Worm (Caenorhabditis elegans): Measurements from ENCODE around the gene lsm-8.

The lsm-8 gene

DNA sequence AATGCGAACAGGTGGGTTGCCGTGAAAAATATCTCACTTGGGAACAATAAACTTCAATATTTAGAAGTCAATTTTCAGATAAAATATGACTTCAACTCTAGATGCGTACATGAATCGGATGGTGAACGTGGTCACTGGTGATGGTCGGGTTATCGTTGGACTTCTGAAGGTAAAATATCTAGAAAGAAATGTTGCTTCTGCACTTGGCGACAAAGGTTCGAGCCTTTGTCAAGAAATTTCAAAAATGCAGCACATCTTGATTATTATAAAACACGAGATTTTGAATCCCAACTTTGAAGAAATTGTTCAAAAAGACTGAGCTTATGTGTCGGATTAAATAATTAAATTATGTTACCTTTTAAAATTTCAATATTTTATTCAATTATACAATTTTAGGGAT lies at the start of gene lsm-8:
lsm-8 (plus strand) TSS at position 79 of the 400 bp plus-strand sequence.
- TF ChIP-seq npax-4 (tag; optimal IDR thresholded peaks at IDR 0.05): no peak

DNA sequence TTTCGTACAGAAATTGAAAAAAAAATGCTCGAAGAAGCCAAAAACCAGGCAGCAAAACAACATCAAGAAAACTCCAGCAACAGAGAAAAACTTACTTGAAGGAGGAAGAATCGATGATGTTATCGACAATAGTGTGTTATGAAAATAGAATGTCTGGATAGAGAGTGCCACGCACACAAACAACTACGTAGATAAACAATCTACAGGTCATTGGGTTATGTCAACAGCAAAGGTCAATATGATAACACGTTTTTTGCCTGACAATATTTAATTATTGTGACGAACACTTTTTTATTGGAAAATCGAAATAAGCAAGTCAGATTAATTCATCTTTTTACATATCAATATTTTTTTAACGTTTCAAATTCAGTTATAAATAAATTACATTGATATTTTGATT lies 46.9 kb upstream of the lsm-8 start, which contains the start of gene sams-5:
sams-5 (minus strand) TSS at position 131 of the 400 bp plus-strand sequence.
- TF ChIP-seq npax-4 (tag; optimal IDR thresholded peaks at IDR 0.05): no peak
- no peak for TF ChIP-seq ceh-45 (GFP tag; IDR thresholded peaks at IDR 0.05)
- peak; percentile 58 for TF ChIP-seq elt-2 (tag; optimal IDR thresholded peaks at IDR 0.05)

- TF ChIP-seq fkh-6 (tag; optimal IDR thresholded peaks at IDR 0.05) (no peak), ceh-22 (tag; optimal IDR thresholded peaks at IDR 0.05) (no peak), pha-4 (tag; optimal IDR thresholded peaks at IDR 0.05) (no peak), hlh-8 (tag; optimal IDR thresholded peaks at IDR 0.05) (no peak), sdc-2 (tag; optimal IDR thresholded peaks at IDR 0.05) (no peak), ceh-6 (GFP tag; optimal IDR thresholded peaks at IDR 0.05) (no peak), F13H6.1 (tag; optimal IDR thresholded peaks at IDR 0.05) (no peak), pat-9 (tag; optimal IDR thresholded peaks at IDR 0.05) (no peak), elt-4 (tag; optimal IDR thresholded peaks at IDR 0.05) (no peak), fkh-10 (GFP tag; optimal IDR thresholded peaks at IDR 0.05) (no peak), ceh-30 (tag; optimal IDR thresholded peaks at IDR 0.05) (no peak), hlh-15 (tag; optimal IDR thresholded peaks at IDR 0.05) (no peak), pha-2 (tag; optimal IDR thresholded peaks at IDR 0.05) (no peak), ceh-24 (tag; optimal IDR thresholded peaks at IDR 0.05) (no peak), dmd-4 (tag; optimal IDR thresholded peaks at IDR 0.05; ENCODE audit: borderline replicate concordance) (no peak), ceh-18 (tag; optimal IDR thresholded peaks at IDR 0.05) (no peak), gmeb-2 (tag; optimal IDR thresholded peaks at IDR 0.05) (no peak), nhr-11 (tag; optimal IDR thresholded peaks at IDR 0.05) (no peak), pros-1 (tag; optimal IDR thresholded peaks at IDR 0.05) (no peak)
Measured at ce11 chrIV:6282143-6282542, 44.2 kb upstream of the lsm-8 start, which contains the start of gene srv-32. srv-32 (minus strand) TSS chrIV:6282243.

DNA sequence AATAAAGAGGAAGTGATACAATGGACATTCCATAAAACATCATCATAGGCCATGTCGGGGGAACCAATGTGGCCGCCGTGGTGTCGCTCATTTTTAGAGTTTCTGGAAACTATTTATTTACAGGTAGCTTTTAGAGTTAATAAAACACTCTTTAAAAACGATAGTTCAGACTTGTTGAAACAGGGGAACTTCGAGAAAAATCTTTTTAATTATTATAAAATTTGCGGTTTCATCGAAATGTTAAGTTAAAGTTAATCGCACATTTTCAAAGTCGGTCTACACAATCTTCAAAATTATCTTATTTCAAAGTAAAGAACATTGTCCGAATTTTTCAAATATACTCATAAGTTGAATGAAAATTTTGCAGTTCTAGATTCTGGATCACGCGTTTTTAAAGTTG lies 42.0 kb upstream of the lsm-8 start, which contains the start of gene ops-1:
ops-1 (minus strand) TSS at position 101 of the 400 bp plus-strand sequence.
- TF ChIP-seq ttx-3 (tag; optimal IDR thresholded peaks at IDR 0.05): no peak
- no peak for TF ChIP-seq pqm-1 (tag; optimal IDR thresholded peaks at IDR 0.05)
- TF ChIP-seq pros-1 (tag; optimal IDR thresholded peaks at IDR 0.05): no peak
- no peak for TF ChIP-seq nhr-11 (tag; optimal IDR thresholded peaks at IDR 0.05)
- TF ChIP-seq T23F11.4 (GFP tag; optimal IDR thresholded peaks at IDR 0.05): no peak
- TF ChIP-seq che-1 (tag; optimal IDR thresholded peaks at IDR 0.05): no peak
- TF ChIP-seq dve-1 (tag; optimal IDR thresholded peaks at IDR 0.05): no peak
- TF ChIP-seq C38D4.7 (GFP tag; optimal IDR thresholded peaks at IDR 0.05): no peak
- TF ChIP-seq pha-2 (tag; optimal IDR thresholded peaks at IDR 0.05): no peak
- TF ChIP-seq unc-42 (tag; optimal IDR thresholded peaks at IDR 0.05): no peak
- TF ChIP-seq ceh-9 (tag; optimal IDR thresholded peaks at IDR 0.05): no peak
- no peak for TF ChIP-seq ahr-1 (tag; optimal IDR thresholded peaks at IDR 0.05)
- no peak for TF ChIP-seq nhr-232 (tag; optimal IDR thresholded peaks at IDR 0.05)
- no peak for TF ChIP-seq pat-9 (tag; optimal IDR thresholded peaks at IDR 0.05)
- no peak for TF ChIP-seq C08G9.2 (tag; optimal IDR thresholded peaks at IDR 0.05)
- no peak for TF ChIP-seq elt-2 (tag; optimal IDR thresholded peaks at IDR 0.05)
- no peak for TF ChIP-seq pag-3 (tag; optimal IDR thresholded peaks at IDR 0.05; ENCODE audit: borderline replicate concordance)
- no peak for TF ChIP-seq unc-86 (tag; optimal IDR thresholded peaks at IDR 0.05)
- TF ChIP-seq ceh-45 (GFP tag; IDR thresholded peaks at IDR 0.05): no peak

DNA sequence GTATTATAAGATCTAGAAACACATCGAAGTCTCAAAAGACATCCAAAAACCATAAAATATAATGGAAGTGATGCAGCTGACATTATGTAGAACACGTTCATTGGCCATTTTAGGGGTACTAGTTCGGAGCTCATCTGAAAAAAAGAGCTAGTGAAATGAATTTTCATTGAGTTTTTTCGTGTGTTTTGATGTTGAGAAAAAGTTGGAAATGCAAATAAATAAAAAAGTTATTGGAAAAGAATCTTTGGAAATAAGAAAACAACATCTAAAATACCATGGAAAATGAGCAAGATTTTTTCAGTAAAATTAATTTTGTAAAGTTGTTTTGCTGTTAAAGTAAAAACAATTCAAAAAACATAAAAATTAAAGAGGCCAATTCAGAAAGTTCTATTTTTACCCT lies 35.6 kb upstream of the lsm-8 start, which contains the start of gene srv-24:
srv-24 (minus strand) TSS at position 101 of the 400 bp plus-strand sequence.
- no peak for TF ChIP-seq pha-4 (tag; optimal IDR thresholded peaks at IDR 0.05)
- TF ChIP-seq ceh-14 (tag; optimal IDR thresholded peaks at IDR 0.05): no peak
- no peak for TF ChIP-seq ceh-24 (tag; optimal IDR thresholded peaks at IDR 0.05)
- no peak for TF ChIP-seq F13H6.1 (tag; optimal IDR thresholded peaks at IDR 0.05)
- TF ChIP-seq nhr-232 (tag; optimal IDR thresholded peaks at IDR 0.05): no peak
- no peak for TF ChIP-seq elt-4 (tag; optimal IDR thresholded peaks at IDR 0.05)
- no peak for TF ChIP-seq fax-1 (tag; optimal IDR thresholded peaks at IDR 0.05)
- TF ChIP-seq ama-1 (optimal IDR thresholded peaks at IDR 0.05): no peak
- TF ChIP-seq hlh-6 (tag; optimal IDR thresholded peaks at IDR 0.05): no peak
- no peak for TF ChIP-seq hlh-13 (GFP tag; optimal IDR thresholded peaks at IDR 0.05)
- TF ChIP-seq mec-3 (tag; optimal IDR thresholded peaks at IDR 0.05; ENCODE audit: borderline replicate concordance): no peak
- TF ChIP-seq ceh-6 (GFP tag; optimal IDR thresholded peaks at IDR 0.05): no peak
- TF ChIP-seq pax-1 (tag; optimal IDR thresholded peaks at IDR 0.05): no peak
- no peak for TF ChIP-seq eyg-1 (tag; optimal IDR thresholded peaks at IDR 0.05)
- no peak for TF ChIP-seq K09A11.1 (tag; optimal IDR thresholded peaks at IDR 0.05; ENCODE audit: insufficient read depth)
